Fruit fly (Drosophila melanogaster) whole organism, embryonic: ENCODE results near the gene Sec20.

ENCODE experiments used
- ATbp ChIP-seq: fragments of 200-800 bp; sonication (Bioruptor generic); optimal IDR thresholded peaks from 2 replicates; lab custom pipeline; 2017; ENCODE audit warnings: missing biosample characterization, mild to moderate bottlenecking, missing genetic modification characterization, missing genetic modification reagents
- Atf-2 ChIP-seq: fragments of 200-800 bp; sonication (Bioruptor generic); optimal IDR thresholded peaks from 2 replicates; lab custom pipeline; 2016; ENCODE audit warnings: missing biosample characterization, missing genetic modification characterization
- Bgb ChIP-seq: fragments of 200-800 bp; sonication (Bioruptor generic); IDR thresholded peaks from 2 replicates; pipeline ENCODE4 v1.3.6; 2022; ENCODE audit warnings: missing biosample characterization, missing genetic modification characterization; ENCODE audit not compliant: partially characterized antibody
- Blimp-1 ChIP-seq: fragments of 200-800 bp; sonication (Bioruptor generic); optimal IDR thresholded peaks from 3 replicates; lab custom pipeline; 2018; ENCODE audit warnings: missing biosample characterization, missing genetic modification characterization, mild to moderate bottlenecking, moderate library complexity, missing genetic modification reagents
- CG11695 ChIP-seq: fragments of 200-800 bp; sonication (Bioruptor generic); IDR thresholded peaks from 3 replicates; pipeline ENCODE4 v1.3.6; 2022; ENCODE audit warnings: missing biosample characterization, missing genetic modification characterization
- CG12071 ChIP-seq: fragments of 200-800 bp; sonication (Bioruptor generic); optimal IDR thresholded peaks from 3 replicates; lab custom pipeline; 2018; ENCODE audit warnings: missing biosample characterization, mild to moderate bottlenecking, missing genetic modification characterization
- CG12155 ChIP-seq: fragments of 200-800 bp; sonication (Bioruptor generic); optimal IDR thresholded peaks from 3 replicates; lab custom pipeline; 2016; ENCODE audit warnings: missing biosample characterization, missing genetic modification characterization
- CG12769 ChIP-seq: fragments of 200-800 bp; sonication (Bioruptor generic); optimal IDR thresholded peaks from 2 replicates; lab custom pipeline; 2019; ENCODE audit warnings: missing biosample characterization, mild to moderate bottlenecking, missing genetic modification characterization, moderate library complexity
- CG14667 ChIP-seq: fragments of 200-800 bp; sonication (Bioruptor generic); IDR thresholded peaks from 2 replicates; pipeline ENCODE4 v1.3.6; 2022; ENCODE audit warnings: missing biosample characterization, missing genetic modification characterization
- CG17361 ChIP-seq: fragments of 200-800 bp; sonication (Bioruptor generic); IDR thresholded peaks from 3 replicates; pipeline ENCODE4 v1.3.6; 2022; ENCODE audit warnings: missing biosample characterization, missing genetic modification characterization
- CG17829 ChIP-seq: fragments of 200-800 bp; optimal IDR thresholded peaks from 2 replicates; lab custom pipeline; 2019; ENCODE audit warnings: missing biosample characterization, mild to moderate bottlenecking, missing genetic modification characterization, moderate library complexity
- CG2712 ChIP-seq: fragments of 200-800 bp; optimal IDR thresholded peaks from 3 replicates; lab custom pipeline; 2019; ENCODE audit warnings: missing biosample characterization, mild to moderate bottlenecking, missing genetic modification characterization, moderate library complexity
- CG30431 ChIP-seq: fragments of 200-800 bp; sonication (Bioruptor generic); optimal IDR thresholded peaks from 2 replicates; lab custom pipeline; 2017; ENCODE audit warnings: missing biosample characterization, missing genetic modification characterization
- CG32532 ChIP-seq: fragments of 200-800 bp; sonication (Bioruptor generic); IDR thresholded peaks from 2 replicates; pipeline ENCODE4 v1.3.6; 2022; ENCODE audit warnings: missing biosample characterization, missing genetic modification characterization
- CG8281 ChIP-seq: fragments of 200-800 bp; sonication (Bioruptor generic); optimal IDR thresholded peaks from 2 replicates; lab custom pipeline; 2018; ENCODE audit warnings: missing biosample characterization, mild to moderate bottlenecking, missing genetic modification characterization, moderate library complexity
- CG8478 ChIP-seq: fragments of >200 bp; optimal IDR thresholded peaks from 2 replicates; lab custom pipeline; 2018
- CG8944 ChIP-seq: fragments of 200-800 bp; sonication (Bioruptor generic); optimal IDR thresholded peaks from 3 replicates; lab custom pipeline; 2016; ENCODE audit warnings: missing biosample characterization, missing genetic modification characterization
- CG9932 ChIP-seq: fragments of 200-800 bp; sonication (Bioruptor generic); IDR thresholded peaks from 2 replicates; pipeline ENCODE4 v1.3.6; 2022; ENCODE audit warnings: missing biosample characterization, missing genetic modification characterization
- D19A ChIP-seq: fragments of 200-800 bp; optimal IDR thresholded peaks from 3 replicates; lab custom pipeline; 2019; ENCODE audit warnings: missing biosample characterization, mild to moderate bottlenecking, missing genetic modification characterization, moderate library complexity
- HHEX ChIP-seq: fragments of 200-800 bp; sonication (Bioruptor generic); optimal IDR thresholded peaks from 3 replicates; lab custom pipeline; 2017; ENCODE audit warnings: missing biosample characterization, mild to moderate bottlenecking, missing genetic modification characterization, missing genetic modification reagents
- Hmx ChIP-seq: fragments of 200-800 bp; sonication (Bioruptor generic); optimal IDR thresholded peaks from 2 replicates; lab custom pipeline; 2016; ENCODE audit warnings: missing biosample characterization, missing genetic modification characterization
- NC2β ChIP-seq: fragments of 200-800 bp; sonication (Bioruptor generic); optimal IDR thresholded peaks from 2 replicates; lab custom pipeline; 2016; ENCODE audit warnings: missing biosample characterization, missing genetic modification characterization
- Nf-YC ChIP-seq: fragments of 200-800 bp; optimal IDR thresholded peaks from 3 replicates; lab custom pipeline; 2019; ENCODE audit warnings: missing biosample characterization, mild to moderate bottlenecking, missing genetic modification characterization, moderate library complexity
- Side ChIP-seq: fragments of 200-800 bp; sonication (Bioruptor generic); optimal IDR thresholded peaks from 2 replicates; lab custom pipeline; 2016; ENCODE audit warnings: missing biosample characterization, missing genetic modification characterization
- Spps ChIP-seq: fragments of 200-800 bp; sonication (Bioruptor generic); optimal IDR thresholded peaks from 2 replicates; lab custom pipeline; 2018; ENCODE audit warnings: missing biosample characterization, mild to moderate bottlenecking, missing genetic modification characterization
- Trl ChIP-seq, 3 experiments: fragments of >200 bp in 2 of 3; fragments of 200-800 bp in 1 of 3; sonication (Bioruptor generic) in 1 of 3; optimal IDR thresholded peaks; 2 replicates in 1 of 3; 3 replicates in 2 of 3; lab custom pipeline; 2016 to 2017; ENCODE audit warnings: missing biosample characterization in 1 of 3, missing genetic modification characterization in 1 of 3
- amos ChIP-seq: fragments of 200-800 bp; sonication (Bioruptor generic); IDR thresholded peaks from 2 replicates; pipeline ENCODE4 v1.3.6; 2022; ENCODE audit warnings: missing biosample characterization, missing genetic modification characterization; ENCODE audit not compliant: partially characterized antibody
- ap ChIP-seq: fragments of 200-800 bp; sonication (Bioruptor generic); IDR thresholded peaks from 2 replicates; pipeline ENCODE4 v1.3.6; 2022; ENCODE audit warnings: missing biosample characterization, missing genetic modification characterization
- bigmax ChIP-seq: fragments of 200-800 bp; sonication (Bioruptor generic); optimal IDR thresholded peaks from 2 replicates; lab custom pipeline; 2018; ENCODE audit warnings: missing biosample characterization, mild to moderate bottlenecking, missing genetic modification characterization
- bowl ChIP-seq: fragments of 200-800 bp; sonication (Bioruptor generic); IDR thresholded peaks from 2 replicates; pipeline ENCODE4 v1.3.6; 2022; ENCODE audit warnings: missing biosample characterization, missing genetic modification characterization
- dmrt11E ChIP-seq: fragments of 200-800 bp; sonication (Bioruptor generic); optimal IDR thresholded peaks from 3 replicates; lab custom pipeline; 2018; ENCODE audit warnings: missing biosample characterization, mild to moderate bottlenecking, missing genetic modification characterization, moderate library complexity
- dpn ChIP-seq, 2 experiments: fragments of 200-800 bp; sonication (Bioruptor generic); optimal IDR thresholded peaks; 3 replicates each; lab custom pipeline; 2016; ENCODE audit warnings: missing biosample characterization in 2 of 2, missing genetic modification characterization in 2 of 2
- eve ChIP-seq, 2 experiments: fragments of >200 bp; optimal IDR thresholded peaks; 2 replicates each; lab custom pipeline; 2017; ENCODE audit warnings: missing biosample characterization in 2 of 2, missing genetic modification characterization in 2 of 2
- ewg ChIP-seq: fragments of 200-800 bp; sonication (Bioruptor generic); optimal IDR thresholded peaks from 3 replicates; lab custom pipeline; 2017; ENCODE audit warnings: mild to moderate bottlenecking, missing biosample characterization, missing genetic modification reagents, missing genetic modification characterization
- hkb ChIP-seq, 2 experiments: fragments of 200-800 bp in 1 of 2; fragments of >200 bp in 1 of 2; sonication (Bioruptor generic) in 1 of 2; IDR thresholded peaks in 1 of 2; optimal IDR thresholded peaks in 1 of 2; 2 replicates each; pipeline versions ENCODE4 v1.3.6 to Lab custom; 2017 to 2022; ENCODE audit warnings: missing biosample characterization in 1 of 2, missing genetic modification characterization in 1 of 2
- mam ChIP-seq: fragments of 200-800 bp; sonication (Bioruptor generic); optimal IDR thresholded peaks from 3 replicates; lab custom pipeline; 2016; ENCODE audit warnings: missing biosample characterization, missing genetic modification characterization
- pb ChIP-seq: fragments of 200-800 bp; sonication (Bioruptor generic); optimal IDR thresholded peaks from 3 replicates; lab custom pipeline; 2016; ENCODE audit warnings: missing biosample characterization, missing genetic modification characterization
- rib ChIP-seq: fragments of 200-800 bp; sonication (Bioruptor generic); IDR thresholded peaks from 2 replicates; pipeline ENCODE4 v1.3.6; 2022; ENCODE audit warnings: missing biosample characterization, missing genetic modification characterization
- ro ChIP-seq: fragments of 200-800 bp; sonication (Bioruptor generic); IDR thresholded peaks from 2 replicates; pipeline ENCODE4 v1.3.6; 2022; ENCODE audit warnings: missing biosample characterization, missing genetic modification characterization
- scrt ChIP-seq: fragments of 200-800 bp; sonication (Bioruptor generic); optimal IDR thresholded peaks from 2 replicates; lab custom pipeline; 2018; ENCODE audit warnings: missing biosample characterization, mild to moderate bottlenecking, missing genetic modification characterization, moderate library complexity
- shn ChIP-seq: fragments of 200-800 bp; sonication (Bioruptor generic); optimal IDR thresholded peaks from 3 replicates; lab custom pipeline; 2016; ENCODE audit warnings: missing biosample characterization, missing genetic modification characterization
- sna ChIP-seq: fragments of 200-800 bp; sonication (Bioruptor generic); IDR thresholded peaks from 2 replicates; pipeline ENCODE4 v1.3.6; 2022; ENCODE audit warnings: missing biosample characterization, missing genetic modification characterization; ENCODE audit not compliant: partially characterized antibody
- sqz ChIP-seq: fragments of 200-800 bp; sonication (Bioruptor generic); optimal IDR thresholded peaks from 3 replicates; lab custom pipeline; 2018; ENCODE audit warnings: missing biosample characterization, mild to moderate bottlenecking, missing genetic modification characterization
- trem ChIP-seq: fragments of 200-800 bp; optimal IDR thresholded peaks from 3 replicates; lab custom pipeline; 2019; ENCODE audit warnings: missing biosample characterization, mild to moderate bottlenecking, missing genetic modification characterization, moderate library complexity
- tup ChIP-seq: fragments of 200-800 bp; sonication (Bioruptor generic); optimal IDR thresholded peaks from 2 replicates; lab custom pipeline; 2016; ENCODE audit warnings: missing biosample characterization, mild to moderate bottlenecking, missing genetic modification characterization, moderate library complexity
- unpg ChIP-seq: fragments of 200-800 bp; sonication (Bioruptor generic); optimal IDR thresholded peaks from 3 replicates; lab custom pipeline; 2018; ENCODE audit warnings: missing biosample characterization, mild to moderate bottlenecking, missing genetic modification characterization, moderate library complexity
- zf30C ChIP-seq: fragments of 200-800 bp; sonication (Bioruptor generic); optimal IDR thresholded peaks from 3 replicates; lab custom pipeline; 2018; ENCODE audit warnings: missing biosample characterization, mild to moderate bottlenecking, missing genetic modification characterization
- zfh1 ChIP-seq: fragments of 200-800 bp; sonication (Bioruptor generic); IDR thresholded peaks from 3 replicates; pipeline ENCODE4 v1.3.6; 2022; ENCODE audit warnings: missing biosample characterization, missing genetic modification characterization

Sec20 gene

dm6 chr3R:5778731-5779593 is 45.4 kb downstream of the Sec20 start, which contains the start of gene jagn (continued):
- TF ChIP-seq bowl (GFP tag; lab: Robert Waterston, UW) (no peak), CG11695 (GFP tag; lab: Robert Waterston, UW) (0 out of 3 replicates have a peak, but pooled peaks have one; percentile 13), Trl (optimal IDR thresholded peaks at IDR 0.05; lab: Kevin White, UChicago) (no peak), Trl (GFP tag; optimal IDR thresholded peaks at IDR 0.05; lab: Kevin White, UChicago) (peak; percentile 50), CG2712 (tag; lab: Kevin White, UChicago) (peak; percentile 54), CG9932 (GFP tag; lab: Robert Waterston, UW) (peak; percentile 95), mam (peak; percentile 79), zf30C (no peak), Bgb (GFP tag; lab: Robert Waterston, UW) (peak; percentile 100), HHEX (GFP tag; lab: Kevin White, UChicago) (peak; percentile 14), CG8478 (lab: Kevin White, UChicago) (no peak), eve (GFP tag; optimal IDR thresholded peaks at IDR 0.05; lab: Kevin White, UChicago) (no peak), Spps (tag; lab: Kevin White, UChicago) (no peak), Side (GFP tag; lab: Kevin White, UChicago) (peak; percentile 59), dpn (GFP tag; optimal IDR thresholded peaks at IDR 0.05; lab: Kevin White, UChicago) (peak; percentile 67 to 69), CG12155 (peak; percentile 98), trem (tag; lab: Kevin White, UChicago) (peak; percentile 77), sna (GFP tag; lab: Robert Waterston, UW) (peak; percentile 99), CG17829 (tag; lab: Kevin White, UChicago) (peak; percentile 62), Hmx (GFP tag; lab: Kevin White, UChicago) (no peak), Atf-2 (peak; percentile 17), ro (GFP tag; lab: Robert Waterston, UW) (no peak), shn (peak; percentile 59), pb (peak; percentile 14), CG12071 (GFP tag; lab: Kevin White, UChicago) (peak; percentile 13), rib (GFP tag; lab: Robert Waterston, UW) (peak; percentile 55; the same call in 1 of the 2 replicates), ATbp (GFP tag; lab: Kevin White, UChicago) (no peak), NC2β (GFP tag; lab: Kevin White, UChicago) (peak; percentile 43), amos (GFP tag; lab: Robert Waterston, UW) (peak; percentile 100), dmrt11E (tag; lab: Kevin White, UChicago) (peak; percentile 37), CG8944 (GFP tag; lab: Kevin White, UChicago) (peak; percentile 71), CG32532 (peak; percentile 75), bigmax (peak; percentile 35), CG8281 (tag; lab: Kevin White, UChicago) (no peak), CG12769 (tag; lab: Kevin White, UChicago) (no peak), CG14667 (GFP tag; lab: Robert Waterston, UW) (peak; percentile 27), Blimp-1 (GFP tag; lab: Kevin White, UChicago) (peak; percentile 61), hkb (optimal IDR thresholded peaks at IDR 0.05; lab: Kevin White, UChicago) (peak; percentile 25), hkb (GFP tag; IDR thresholded peaks at IDR 0.05; lab: Robert Waterston, UW) (peak; percentile 52; the same call in 1 of the 2 replicates), tup (peak; percentile 6), unpg (GFP tag; lab: Kevin White, UChicago) (peak; percentile 43), CG30431 (no peak), sqz (GFP tag; lab: Kevin White, UChicago) (no peak), ap (GFP tag; lab: Robert Waterston, UW) (no peak), ewg (peak; percentile 30), Nf-YC (tag; lab: Kevin White, UChicago) (peak; percentile 50), zfh1 (peak; percentile 68; the same call in 2 of the 3 replicates), D19A (tag; lab: Kevin White, UChicago) (peak; percentile 11), CG17361 (GFP tag; lab: Robert Waterston, UW) (peak; percentile 70; the same call in 2 of the 3 replicates), scrt (GFP tag; lab: Kevin White, UChicago) (peak; percentile 29)
